Worm (Caenorhabditis elegans): ENCODE data around the gene B0303.7.

B0303.7 gene

ce11 chrIII:8653875-8654386 lies 39.5 kb upstream of the B0303.7 start, which contains the start of gene F22B7.9:
F22B7.9 (minus strand) TSS chrIII:8653925.
- TF ChIP-seq jun-1 (tag; optimal IDR thresholded peaks at IDR 0.05) (peak; percentile 50), eor-1 (tag; optimal IDR thresholded peaks at IDR 0.05) (no peak), ama-1 (optimal IDR thresholded peaks at IDR 0.05) (peak; percentile 30), pqm-1 (tag; optimal IDR thresholded peaks at IDR 0.05) (peak; percentile 64), elt-2 (tag; optimal IDR thresholded peaks at IDR 0.05) (peak; percentile 50), skn-1 (tag; optimal IDR thresholded peaks at IDR 0.05) (no peak), nhr-28 (tag; optimal IDR thresholded peaks at IDR 0.05) (no peak), tbx-2 (tag; optimal IDR thresholded peaks at IDR 0.05) (no peak), nhr-23 (tag; optimal IDR thresholded peaks at IDR 0.05) (no peak), ZK546.5 (tag; optimal IDR thresholded peaks at IDR 0.05) (no peak), snpc-4 (tag; optimal IDR thresholded peaks at IDR 0.05) (no peak), pha-4 (tag; optimal IDR thresholded peaks at IDR 0.05) (peak; percentile 95), mdl-1 (tag; optimal IDR thresholded peaks at IDR 0.05) (no peak), nfya-1 (tag; optimal IDR thresholded peaks at IDR 0.05; ENCODE audit: insufficient read depth) (peak; percentile 18), lin-39 (tag; optimal IDR thresholded peaks at IDR 0.05) (no peak)

ce11 chrIII:8654400-8654980 lies 38.9 kb upstream of the B0303.7 start:
- TF ChIP-seq daf-12 (tag; optimal IDR thresholded peaks at IDR 0.05) (no peak), ztf-4 (tag; optimal IDR thresholded peaks at IDR 0.05) (no peak), lin-39 (tag; optimal IDR thresholded peaks at IDR 0.05) (peak; percentile 24), pqm-1 (tag; optimal IDR thresholded peaks at IDR 0.05) (no peak), skn-1 (tag; optimal IDR thresholded peaks at IDR 0.05) (no peak), elt-1 (tag; optimal IDR thresholded peaks at IDR 0.05) (no peak), egl-27 (tag; optimal IDR thresholded peaks at IDR 0.05) (no peak), elt-2 (tag; optimal IDR thresholded peaks at IDR 0.05) (no peak), nhr-237 (tag; optimal IDR thresholded peaks at IDR 0.05) (no peak), nhr-28 (tag; optimal IDR thresholded peaks at IDR 0.05) (no peak), ZK546.5 (tag; optimal IDR thresholded peaks at IDR 0.05) (no peak), sea-2 (GFP tag; optimal IDR thresholded peaks at IDR 0.05) (no peak), unc-39 (tag; optimal IDR thresholded peaks at IDR 0.05) (no peak), zag-1 (tag; optimal IDR thresholded peaks at IDR 0.05) (no peak), nhr-25 (tag; optimal IDR thresholded peaks at IDR 0.05) (peak; percentile 2), ceh-16 (tag; optimal IDR thresholded peaks at IDR 0.05) (no peak), lin-15B (tag; optimal IDR thresholded peaks at IDR 0.05) (no peak), hmg-11 (tag; optimal IDR thresholded peaks at IDR 0.05) (no peak), nhr-43 (tag; optimal IDR thresholded peaks at IDR 0.05; ENCODE audit: poor library complexity, severe bottlenecking) (peak; percentile 49), pha-4 (tag; optimal IDR thresholded peaks at IDR 0.05) (no peak)

- TF ChIP-seq mml-1 (tag; optimal IDR thresholded peaks at IDR 0.05) (peak; percentile 71), nhr-28 (tag; optimal IDR thresholded peaks at IDR 0.05) (no peak), nhr-12 (tag; optimal IDR thresholded peaks at IDR 0.05) (no peak), ztf-4 (tag; optimal IDR thresholded peaks at IDR 0.05) (no peak), ceh-9 (tag; optimal IDR thresholded peaks at IDR 0.05) (no peak), jun-1 (tag; optimal IDR thresholded peaks at IDR 0.05) (no peak), fkh-10 (GFP tag; optimal IDR thresholded peaks at IDR 0.05) (no peak), ztf-11 (tag; optimal IDR thresholded peaks at IDR 0.05) (no peak), snpc-4 (tag; optimal IDR thresholded peaks at IDR 0.05) (no peak), nhr-25 (tag; optimal IDR thresholded peaks at IDR 0.05) (peak; percentile 7), nfya-1 (tag; optimal IDR thresholded peaks at IDR 0.05; ENCODE audit: insufficient read depth) (peak; percentile 5), pha-4 (tag; optimal IDR thresholded peaks at IDR 0.05) (no peak), zag-1 (tag; optimal IDR thresholded peaks at IDR 0.05) (no peak)
These were observed 38.0 kb upstream of the B0303.7 start for ce11 chrIII:8655412-8655811.

ce11 chrIII:8656055-8656454 lies 37.4 kb upstream of the B0303.7 start:
- TF ChIP-seq elt-3 (tag; optimal IDR thresholded peaks at IDR 0.05) (no peak), egl-27 (tag; optimal IDR thresholded peaks at IDR 0.05) (no peak), sea-2 (GFP tag; optimal IDR thresholded peaks at IDR 0.05) (no peak)

ce11 chrIII:8656957-8657356 lies 36.5 kb upstream of the B0303.7 start:
- TF ChIP-seq sea-2 (GFP tag; optimal IDR thresholded peaks at IDR 0.05) (no peak), ZK546.5 (tag; optimal IDR thresholded peaks at IDR 0.05) (no peak), ceh-82 (tag; optimal IDR thresholded peaks at IDR 0.05) (no peak), elt-1 (tag; optimal IDR thresholded peaks at IDR 0.05) (no peak), pqm-1 (tag; optimal IDR thresholded peaks at IDR 0.05) (peak; percentile 99), ztf-11 (tag; optimal IDR thresholded peaks at IDR 0.05) (no peak), jun-1 (tag; optimal IDR thresholded peaks at IDR 0.05) (peak; percentile 75), pha-4 (tag; optimal IDR thresholded peaks at IDR 0.05) (peak; percentile 70), R02D3.7 (tag; optimal IDR thresholded peaks at IDR 0.05) (no peak), elt-2 (tag; optimal IDR thresholded peaks at IDR 0.05) (peak; percentile 98), nhr-23 (tag; optimal IDR thresholded peaks at IDR 0.05) (no peak), aly-2 (tag; optimal IDR thresholded peaks at IDR 0.05) (no peak), nfya-1 (tag; optimal IDR thresholded peaks at IDR 0.05; ENCODE audit: insufficient read depth) (no peak), hmg-11 (tag; optimal IDR thresholded peaks at IDR 0.05) (no peak), nhr-11 (tag; optimal IDR thresholded peaks at IDR 0.05) (no peak), skn-1 (tag; optimal IDR thresholded peaks at IDR 0.05) (peak; percentile 48), nhr-12 (tag; optimal IDR thresholded peaks at IDR 0.05) (no peak), fkh-2 (tag; optimal IDR thresholded peaks at IDR 0.05) (no peak), eor-1 (tag; optimal IDR thresholded peaks at IDR 0.05) (no peak), ztf-4 (tag; optimal IDR thresholded peaks at IDR 0.05) (no peak), nhr-76 (tag; optimal IDR thresholded peaks at IDR 0.05) (no peak), lsy-12 (tag; optimal IDR thresholded peaks at IDR 0.05) (no peak)

All from whole organism, L3 larva.